Fruit fly (Drosophila melanogaster) whole organism, adult: Measurements from ENCODE around the gene Kdm3.
A peak's percentile ranks its signal among the peaks of the same experiment; 100 is the strongest.

ENCODE experiments used
- CG11617 ChIP-seq: fragments of 200-800 bp; sonication (Bioruptor generic); optimal IDR thresholded peaks from 2 replicates; lab custom pipeline; 2017; ENCODE audit warnings: mild to moderate bottlenecking, missing biosample characterization, missing genetic modification reagents, missing genetic modification characterization
- CG12768 ChIP-seq: fragments of 200-800 bp; sonication (Bioruptor generic); optimal IDR thresholded peaks from 2 replicates; lab custom pipeline; 2017; ENCODE audit warnings: missing biosample characterization, missing genetic modification characterization, mild to moderate bottlenecking, moderate library complexity, missing genetic modification reagents
- CG14711 ChIP-seq: fragments of 200-800 bp; sonication (Bioruptor generic); optimal IDR thresholded peaks from 2 replicates; lab custom pipeline; 2018; ENCODE audit warnings: missing biosample characterization, mild to moderate bottlenecking, missing genetic modification characterization, moderate library complexity
- CG1620 ChIP-seq: fragments of 200-800 bp; sonication (Bioruptor generic); optimal IDR thresholded peaks from 2 replicates; lab custom pipeline; 2016; ENCODE audit warnings: missing biosample characterization, missing genetic modification characterization
- CG33017 ChIP-seq: fragments of 200-800 bp; sonication (Bioruptor generic); optimal IDR thresholded peaks from 2 replicates; lab custom pipeline; 2018; ENCODE audit warnings: missing biosample characterization, mild to moderate bottlenecking, missing genetic modification characterization, moderate library complexity
- CG5204 ChIP-seq: fragments of 200-800 bp; sonication (Bioruptor generic); optimal IDR thresholded peaks from 2 replicates; lab custom pipeline; 2016; ENCODE audit warnings: missing biosample characterization, missing genetic modification characterization
- CG7045 ChIP-seq: fragments of 200-800 bp; sonication (Bioruptor generic); optimal IDR thresholded peaks from 2 replicates; lab custom pipeline; 2017; ENCODE audit warnings: missing biosample characterization, mild to moderate bottlenecking, missing genetic modification characterization
- CG7101 ChIP-seq: fragments of 200-800 bp; sonication (Bioruptor generic); optimal IDR thresholded peaks from 2 replicates; lab custom pipeline; 2018; ENCODE audit warnings: missing biosample characterization, mild to moderate bottlenecking, missing genetic modification characterization, moderate library complexity
- Clk ChIP-seq: fragments of 200-800 bp; sonication (Bioruptor generic); optimal IDR thresholded peaks from 2 replicates; lab custom pipeline; 2017; ENCODE audit warnings: missing biosample characterization, missing genetic modification characterization
- Crg-1 ChIP-seq: fragments of 200-800 bp; sonication (Bioruptor generic); optimal IDR thresholded peaks from 2 replicates; lab custom pipeline; 2016; ENCODE audit warnings: missing biosample characterization, missing genetic modification characterization
- Hr96 ChIP-seq: fragments of 200-800 bp; sonication (Bioruptor generic); optimal IDR thresholded peaks from 2 replicates; lab custom pipeline; 2016; ENCODE audit warnings: missing biosample characterization, missing genetic modification characterization
- Mnt ChIP-seq: fragments of 200-800 bp; sonication (Bioruptor generic); optimal IDR thresholded peaks from 2 replicates; lab custom pipeline; 2016; ENCODE audit warnings: missing biosample characterization, mild to moderate bottlenecking, missing genetic modification characterization
- bab1 ChIP-seq: fragments of 200-800 bp; sonication (Bioruptor generic); optimal IDR thresholded peaks from 3 replicates; lab custom pipeline; 2019; ENCODE audit warnings: missing biosample characterization, mild to moderate bottlenecking, missing genetic modification characterization, moderate library complexity
- cic ChIP-seq: fragments of 200-800 bp; sonication (Bioruptor generic); optimal IDR thresholded peaks from 2 replicates; lab custom pipeline; 2017; ENCODE audit warnings: missing biosample characterization, mild to moderate bottlenecking, missing genetic modification characterization, moderate library complexity
- cnc ChIP-seq, 2 experiments: fragments of >200 bp; optimal IDR thresholded peaks; 2 replicates each; lab custom pipeline; 2017
- kay ChIP-seq: fragments of 200-800 bp; sonication (Bioruptor generic); peaks from one replicate; lab custom pipeline; 2016; ENCODE audit warnings: missing biosample characterization, missing genetic modification characterization, borderline replicate concordance
- ovo ChIP-seq: fragments of 200-800 bp; sonication (Bioruptor generic); optimal IDR thresholded peaks from 2 replicates; lab custom pipeline; 2016; ENCODE audit warnings: missing biosample characterization, missing genetic modification characterization
- pad ChIP-seq: fragments of 200-800 bp; sonication (Bioruptor generic); optimal IDR thresholded peaks from 3 replicates; lab custom pipeline; 2017; ENCODE audit warnings: missing biosample characterization, missing genetic modification characterization, mild to moderate bottlenecking, moderate library complexity, missing genetic modification reagents
- tj ChIP-seq: fragments of 200-800 bp; sonication (Bioruptor generic); optimal IDR thresholded peaks from 3 replicates; lab custom pipeline; 2017; ENCODE audit warnings: missing biosample characterization, mild to moderate bottlenecking, missing genetic modification characterization, moderate library complexity
- toe ChIP-seq: fragments of 200-800 bp; sonication (Bioruptor generic); optimal IDR thresholded peaks from 2 replicates; lab custom pipeline; 2016; ENCODE audit warnings: missing biosample characterization, missing genetic modification characterization

The Kdm3 gene

dm6 chr3R:9515860-9516344 is at the start of gene Kdm3, which contains the start of the genes mRpL47 and CG8176:
Gene Kdm3 (plus strand): TSS chr3R:9516007.
Gene mRpL47 (minus strand): TSS chr3R:9515908.
Gene CG8176 (plus strand): TSS chr3R:9516007.
- TF ChIP-seq CG1620: peak; percentile 86
- TF ChIP-seq CG5204 (GFP tag; lab: Kevin White, UChicago): no peak
- TF ChIP-seq tj (GFP tag; lab: Kevin White, UChicago): peak; percentile 54
- peak; percentile 80 for TF ChIP-seq CG14711 (tag; lab: Kevin White, UChicago)
- TF ChIP-seq toe (GFP tag; lab: Kevin White, UChicago): no peak
- TF ChIP-seq bab1 (GFP tag; lab: Kevin White, UChicago): peak; percentile 80
- TF ChIP-seq CG7101 (tag; lab: Kevin White, UChicago): peak; percentile 61
- peak; percentile 22 for TF ChIP-seq CG12768 (GFP tag; lab: Kevin White, UChicago)
- peak; percentile 89 for TF ChIP-seq Mnt
- peak; percentile 78 for TF ChIP-seq cic (GFP tag; lab: Kevin White, UChicago)
- peak; percentile 73 for TF ChIP-seq CG11617 (GFP tag; lab: Kevin White, UChicago)
- peak; percentile 5 for TF ChIP-seq CG7045
- TF ChIP-seq CG33017 (tag; lab: Kevin White, UChicago): no peak
- peak; percentile 45 for TF ChIP-seq pad (GFP tag; lab: Kevin White, UChicago)
- peak; percentile 63 for TF ChIP-seq Clk (GFP tag; lab: Kevin White, UChicago)
- no peak for TF ChIP-seq kay (GFP tag; lab: Kevin White, UChicago)
- peak; percentile 37 for TF ChIP-seq Crg-1 (GFP tag; lab: Kevin White, UChicago)
- TF ChIP-seq ovo (GFP tag; lab: Kevin White, UChicago): peak; percentile 1
- no peak for TF ChIP-seq cnc (optimal IDR thresholded peaks at IDR 0.05; lab: Kevin White, UChicago)
- no peak for TF ChIP-seq Hr96 (GFP tag; lab: Kevin White, UChicago)

- TF ChIP-seq pad (GFP tag; lab: Kevin White, UChicago) (no peak), Mnt (no peak), Hr96 (GFP tag; lab: Kevin White, UChicago) (no peak), tj (GFP tag; lab: Kevin White, UChicago) (no peak), toe (GFP tag; lab: Kevin White, UChicago) (no peak), CG12768 (GFP tag; lab: Kevin White, UChicago) (no peak), ovo (GFP tag; lab: Kevin White, UChicago) (no peak), CG7045 (no peak), cnc (optimal IDR thresholded peaks at IDR 0.05; lab: Kevin White, UChicago) (no peak), kay (GFP tag; lab: Kevin White, UChicago) (no peak), Crg-1 (GFP tag; lab: Kevin White, UChicago) (no peak), CG7101 (tag; lab: Kevin White, UChicago) (no peak), CG1620 (no peak)
Measured at dm6 chr3R:9468109-9468508, 47.7 kb upstream of the Kdm3 start.

dm6 chr3R:9480396-9480795 is 35.4 kb upstream of the Kdm3 start:
- TF ChIP-seq CG5204 (GFP tag; lab: Kevin White, UChicago) (no peak), CG14711 (tag; lab: Kevin White, UChicago) (peak; percentile 2), CG7101 (tag; lab: Kevin White, UChicago) (no peak), Hr96 (GFP tag; lab: Kevin White, UChicago) (no peak)

dm6 chr3R:9487561-9487960 is 28.2 kb upstream of the Kdm3 start:
- TF ChIP-seq cnc (optimal IDR thresholded peaks at IDR 0.05; lab: Kevin White, UChicago) (no peak), CG7101 (tag; lab: Kevin White, UChicago) (no peak), pad (GFP tag; lab: Kevin White, UChicago) (no peak), kay (GFP tag; lab: Kevin White, UChicago) (no peak), CG7045 (no peak), CG12768 (GFP tag; lab: Kevin White, UChicago) (no peak), CG5204 (GFP tag; lab: Kevin White, UChicago) (no peak), toe (GFP tag; lab: Kevin White, UChicago) (no peak), Clk (GFP tag; lab: Kevin White, UChicago) (no peak), tj (GFP tag; lab: Kevin White, UChicago) (no peak), CG1620 (no peak), CG33017 (tag; lab: Kevin White, UChicago) (no peak), Hr96 (GFP tag; lab: Kevin White, UChicago) (no peak), Crg-1 (GFP tag; lab: Kevin White, UChicago) (no peak), bab1 (GFP tag; lab: Kevin White, UChicago) (no peak), cic (GFP tag; lab: Kevin White, UChicago) (no peak), Mnt (no peak), CG14711 (tag; lab: Kevin White, UChicago) (no peak), ovo (GFP tag; lab: Kevin White, UChicago) (no peak)

- TF ChIP-seq cnc (optimal IDR thresholded peaks at IDR 0.05; lab: Kevin White, UChicago) (no peak), CG11617 (GFP tag; lab: Kevin White, UChicago) (no peak), CG5204 (GFP tag; lab: Kevin White, UChicago) (no peak), tj (GFP tag; lab: Kevin White, UChicago) (no peak), Mnt (no peak), CG14711 (tag; lab: Kevin White, UChicago) (no peak), toe (GFP tag; lab: Kevin White, UChicago) (no peak), kay (GFP tag; lab: Kevin White, UChicago) (no peak), CG1620 (no peak), CG7045 (no peak), ovo (GFP tag; lab: Kevin White, UChicago) (no peak), Hr96 (GFP tag; lab: Kevin White, UChicago) (no peak), pad (GFP tag; lab: Kevin White, UChicago) (no peak), bab1 (GFP tag; lab: Kevin White, UChicago) (no peak), CG12768 (GFP tag; lab: Kevin White, UChicago) (no peak), cic (GFP tag; lab: Kevin White, UChicago) (no peak), Clk (GFP tag; lab: Kevin White, UChicago) (no peak)
Measured at dm6 chr3R:9487961-9488360, 27.8 kb upstream of the Kdm3 start.
